Fruit fly (Drosophila melanogaster) whole organism, pupa: ENCODE measurements around the gene PAN3.

Source experiments
- CG10348 ChIP-seq: fragments of 200-800 bp; sonication (Bioruptor generic); IDR thresholded peaks from 2 replicates; pipeline ENCODE4 v1.3.6; 2022; ENCODE audit warnings: missing biosample characterization, missing genetic modification characterization
- CG12605 ChIP-seq: fragments of 200-800 bp; sonication (Bioruptor generic); IDR thresholded peaks from 2 replicates; pipeline ENCODE4 v1.3.6; 2022; ENCODE audit warnings: missing biosample characterization, missing genetic modification characterization
- CG13204 ChIP-seq: fragments of 200-800 bp; sonication (Bioruptor generic); optimal IDR thresholded peaks from 2 replicates; lab custom pipeline; 2018; ENCODE audit warnings: missing biosample characterization, mild to moderate bottlenecking, missing genetic modification characterization, moderate library complexity
- CG14655 ChIP-seq: fragments of 200-800 bp; sonication (Bioruptor generic); optimal IDR thresholded peaks from 3 replicates; lab custom pipeline; 2017; ENCODE audit warnings: mild to moderate bottlenecking, missing biosample characterization, missing genetic modification reagents, missing genetic modification characterization
- CG15710 ChIP-seq: fragments of 200-800 bp; sonication (Bioruptor generic); optimal IDR thresholded peaks from 2 replicates; lab custom pipeline; 2018; ENCODE audit warnings: missing biosample characterization, mild to moderate bottlenecking, missing genetic modification characterization, moderate library complexity
- CG17806 ChIP-seq: fragments of 200-800 bp; sonication (Bioruptor generic); optimal IDR thresholded peaks from 2 replicates; lab custom pipeline; 2018; ENCODE audit warnings: missing biosample characterization, mild to moderate bottlenecking, missing genetic modification characterization, moderate library complexity
- CG32121 ChIP-seq: fragments of 200-800 bp; sonication (Bioruptor generic); IDR thresholded peaks from 2 replicates; pipeline ENCODE4 v1.3.6; 2022; ENCODE audit warnings: missing biosample characterization, missing genetic modification characterization
- CG34367 ChIP-seq: fragments of 200-800 bp; sonication (Bioruptor generic); optimal IDR thresholded peaks from 2 replicates; lab custom pipeline; 2018; ENCODE audit warnings: missing biosample characterization, mild to moderate bottlenecking, missing genetic modification characterization
- CG4496 ChIP-seq: fragments of 200-800 bp; sonication (Bioruptor generic); IDR thresholded peaks from 3 replicates; pipeline ENCODE4 v1.3.6; 2022; ENCODE audit warnings: missing biosample characterization, missing genetic modification characterization
- CG8159 ChIP-seq: fragments of 200-800 bp; sonication (Bioruptor generic); optimal IDR thresholded peaks from 3 replicates; lab custom pipeline; 2018; ENCODE audit warnings: missing biosample characterization, mild to moderate bottlenecking, missing genetic modification characterization, moderate library complexity
- CG8301 ChIP-seq: fragments of 200-800 bp; sonication (Bioruptor generic); optimal IDR thresholded peaks from 2 replicates; lab custom pipeline; 2018; ENCODE audit warnings: missing biosample characterization, mild to moderate bottlenecking, missing genetic modification characterization
- CG9948 ChIP-seq: fragments of 200-800 bp; sonication (Bioruptor generic); optimal IDR thresholded peaks from 2 replicates; lab custom pipeline; 2018; ENCODE audit warnings: missing biosample characterization, mild to moderate bottlenecking, missing genetic modification characterization, moderate library complexity
- D1 ChIP-seq: fragments of 200-800 bp; sonication (Bioruptor generic); optimal IDR thresholded peaks from 2 replicates; lab custom pipeline; 2018; ENCODE audit warnings: missing biosample characterization, mild to moderate bottlenecking, missing genetic modification characterization, moderate library complexity
- EcR ChIP-seq: fragments of 200-800 bp; sonication (Bioruptor generic); optimal IDR thresholded peaks from 3 replicates; lab custom pipeline; 2019; ENCODE audit warnings: missing biosample characterization, missing genetic modification characterization, mild to moderate bottlenecking, moderate library complexity, missing genetic modification reagents
- Ets98B ChIP-seq: fragments of 200-800 bp; sonication (Bioruptor generic); IDR thresholded peaks from 2 replicates; pipeline ENCODE4 v1.3.6; 2022; ENCODE audit warnings: missing biosample characterization, missing genetic modification characterization
- Pif1A ChIP-seq: fragments of 200-800 bp; sonication (Bioruptor generic); optimal IDR thresholded peaks from 3 replicates; lab custom pipeline; 2016; ENCODE audit warnings: missing biosample characterization, missing genetic modification characterization
- Pif1B ChIP-seq: fragments of 200-800 bp; sonication (Bioruptor generic); optimal IDR thresholded peaks from 3 replicates; lab custom pipeline; 2016; ENCODE audit warnings: missing biosample characterization, missing genetic modification characterization
- Snoo ChIP-seq: fragments of 200-800 bp; sonication (Bioruptor generic); optimal IDR thresholded peaks from 3 replicates; lab custom pipeline; 2017; ENCODE audit warnings: missing biosample characterization, mild to moderate bottlenecking, missing genetic modification characterization, inconsistent platforms
- fd96Ca ChIP-seq: fragments of 200-800 bp; sonication (Bioruptor generic); IDR thresholded peaks from 3 replicates; pipeline ENCODE4 v1.3.6; 2022; ENCODE audit warnings: missing biosample characterization, missing genetic modification characterization
- gl ChIP-seq: fragments of 200-800 bp; sonication (Bioruptor generic); optimal IDR thresholded peaks from 2 replicates; lab custom pipeline; 2018; ENCODE audit warnings: missing biosample characterization, mild to moderate bottlenecking, missing genetic modification characterization
- rn ChIP-seq: fragments of 200-800 bp; sonication (Bioruptor generic); IDR thresholded peaks from 2 replicates; pipeline ENCODE4 v1.3.6; 2022; ENCODE audit warnings: missing biosample characterization, missing genetic modification characterization

The PAN3 gene

dm6 chr3L:3036951-3037586 lies 33.9 kb upstream of the PAN3 start:
- TF ChIP-seq CG13204 (GFP tag; lab: Kevin White, UChicago) (peak; percentile 50), Pif1B (GFP tag; lab: Kevin White, UChicago) (no peak), fd96Ca (GFP tag; lab: Robert Waterston, UW) (no peak), CG8159 (tag; lab: Kevin White, UChicago) (no peak), gl (tag; lab: Kevin White, UChicago) (no peak), D1 (tag; lab: Kevin White, UChicago) (no peak), CG34367 (tag; lab: Kevin White, UChicago) (no peak), CG32121 (GFP tag; lab: Robert Waterston, UW) (peak; percentile 23; the same call in 1 of the 2 replicates), rn (GFP tag; lab: Robert Waterston, UW) (no peak), Ets98B (GFP tag; lab: Robert Waterston, UW) (no peak)
- TF ChIP-seq, all 21 proteins: peak for 2

dm6 chr3L:3037822-3038563 lies 32.9 kb upstream of the PAN3 start:
- TF ChIP-seq CG10348 (GFP tag; lab: Robert Waterston, UW) (no peak), CG4496 (GFP tag; lab: Robert Waterston, UW) (peak; percentile 69; the same call in 2 of the 3 replicates), CG34367 (tag; lab: Kevin White, UChicago) (no peak), CG8301 (no peak), Pif1A (GFP tag; lab: Kevin White, UChicago) (no peak), CG32121 (GFP tag; lab: Robert Waterston, UW) (peak; percentile 90), CG14655 (no peak), EcR (GFP tag; lab: Kevin White, UChicago) (peak; percentile 84), CG15710 (tag; lab: Kevin White, UChicago) (no peak), CG13204 (GFP tag; lab: Kevin White, UChicago) (peak; percentile 98), CG12605 (GFP tag; lab: Robert Waterston, UW) (peak; percentile 37), gl (tag; lab: Kevin White, UChicago) (no peak), CG8159 (tag; lab: Kevin White, UChicago) (no peak), Pif1B (GFP tag; lab: Kevin White, UChicago) (no peak), CG9948 (no peak), fd96Ca (GFP tag; lab: Robert Waterston, UW) (peak; percentile 90), rn (GFP tag; lab: Robert Waterston, UW) (no peak), CG17806 (no peak), D1 (tag; lab: Kevin White, UChicago) (no peak), Ets98B (GFP tag; lab: Robert Waterston, UW) (peak; percentile 85), Snoo (tag; lab: Kevin White, UChicago) (no peak)
- TF ChIP-seq, all 21 proteins: peak for 7

dm6 chr3L:3042150-3043049 lies 28.5 kb upstream of the PAN3 start, which contains the start of gene Prx4:
Gene Prx4 (plus strand): TSS chr3L:3042359.
- TF ChIP-seq CG13204 (GFP tag; lab: Kevin White, UChicago) (no peak), gl (tag; lab: Kevin White, UChicago) (no peak), CG8159 (tag; lab: Kevin White, UChicago) (peak; percentile 53), CG9948 (peak; percentile 60), CG14655 (peak; percentile 66), CG4496 (GFP tag; lab: Robert Waterston, UW) (peak; percentile 87), CG15710 (tag; lab: Kevin White, UChicago) (peak; percentile 56), CG34367 (tag; lab: Kevin White, UChicago) (peak; percentile 43), Ets98B (GFP tag; lab: Robert Waterston, UW) (peak; percentile 75), CG12605 (GFP tag; lab: Robert Waterston, UW) (peak; percentile 25; the same call in 1 of the 2 replicates), CG32121 (GFP tag; lab: Robert Waterston, UW) (peak; percentile 77), EcR (GFP tag; lab: Kevin White, UChicago) (no peak), Pif1B (GFP tag; lab: Kevin White, UChicago) (peak; percentile 73), CG10348 (GFP tag; lab: Robert Waterston, UW) (no peak), CG17806 (peak; percentile 41), CG8301 (peak; percentile 68), D1 (tag; lab: Kevin White, UChicago) (no peak), Snoo (tag; lab: Kevin White, UChicago) (peak; percentile 52), fd96Ca (GFP tag; lab: Robert Waterston, UW) (0 out of 3 replicates have a peak, but pooled peaks have one; percentile 26), Pif1A (GFP tag; lab: Kevin White, UChicago) (peak; percentile 66), rn (GFP tag; lab: Robert Waterston, UW) (0 out of 2 replicates have a peak, but pooled peaks have one; percentile 22)

dm6 chr3L:3045256-3045743 lies 25.6 kb upstream of the PAN3 start:
- TF ChIP-seq CG10348 (GFP tag; lab: Robert Waterston, UW) (no peak), Ets98B (GFP tag; lab: Robert Waterston, UW) (peak; percentile 61), CG17806 (peak; percentile 87), Pif1B (GFP tag; lab: Kevin White, UChicago) (peak; percentile 88), CG8301 (peak; percentile 76), EcR (GFP tag; lab: Kevin White, UChicago) (no peak), CG15710 (tag; lab: Kevin White, UChicago) (peak; percentile 92), Pif1A (GFP tag; lab: Kevin White, UChicago) (peak; percentile 83), Snoo (tag; lab: Kevin White, UChicago) (peak; percentile 79), CG12605 (GFP tag; lab: Robert Waterston, UW) (no peak; the same call in 1 of the 2 replicates), CG9948 (peak; percentile 90), CG8159 (tag; lab: Kevin White, UChicago) (peak; percentile 94), rn (GFP tag; lab: Robert Waterston, UW) (no peak), fd96Ca (GFP tag; lab: Robert Waterston, UW) (peak; percentile 32; the same call in 1 of the 3 replicates), CG32121 (GFP tag; lab: Robert Waterston, UW) (peak; percentile 37; the same call in 1 of the 2 replicates), CG34367 (tag; lab: Kevin White, UChicago) (peak; percentile 87), gl (tag; lab: Kevin White, UChicago) (peak; percentile 70), CG13204 (GFP tag; lab: Kevin White, UChicago) (peak; percentile 48), CG4496 (GFP tag; lab: Robert Waterston, UW) (peak; percentile 74; the same call in 1 of the 3 replicates), CG14655 (peak; percentile 83), D1 (tag; lab: Kevin White, UChicago) (peak; percentile 89)
